Worm (Caenorhabditis elegans) whole organism, mixed stage, embryonic: ENCODE results near the gene bath-15.
A peak's percentile ranks its signal among the peaks of the same experiment; 100 is the strongest.

Source experiments
- M03D4.4 ChIP-seq: sonication (generic microtip); optimal IDR thresholded peaks from 2 replicates; lab custom pipeline; 2017; ENCODE audit warnings: mild to moderate bottlenecking, missing genetic modification characterization, missing compliant biosample characterization
- bed-3 ChIP-seq: fragments of 200-800 bp; sonication (Bioruptor generic); optimal IDR thresholded peaks from 3 replicates; lab custom pipeline; 2018; ENCODE audit warnings: mild to moderate bottlenecking, missing genetic modification characterization, moderate library complexity, missing compliant biosample characterization
- blmp-1 ChIP-seq: fragments of 150-350 bp; optimal IDR thresholded peaks from 2 replicates; lab custom pipeline; 2014; ENCODE audit warnings: missing biosample characterization, missing genetic modification characterization
- ceh-39 ChIP-seq: fragments of 150-350 bp; optimal IDR thresholded peaks from 2 replicates; lab custom pipeline; 2014; ENCODE audit warnings: missing biosample characterization, missing genetic modification characterization
- ceh-43 ChIP-seq: fragments of 200-800 bp; sonication (Bioruptor generic); optimal IDR thresholded peaks from 2 replicates; lab custom pipeline; 2018; ENCODE audit warnings: mild to moderate bottlenecking, missing genetic modification characterization, moderate library complexity, missing compliant biosample characterization
- ces-1 ChIP-seq: fragments of 150-350 bp; optimal IDR thresholded peaks from 2 replicates; lab custom pipeline; 2014; ENCODE audit warnings: missing biosample characterization, missing genetic modification reagents, missing genetic modification characterization
- cnd-1 ChIP-seq: fragments of 200-800 bp; sonication (Bioruptor generic); optimal IDR thresholded peaks from 2 replicates; lab custom pipeline; 2018; ENCODE audit warnings: mild to moderate bottlenecking, missing genetic modification characterization, missing compliant biosample characterization
- drap-1 ChIP-seq: fragments of 200-800 bp; sonication (Bioruptor generic); optimal IDR thresholded peaks from 3 replicates; lab custom pipeline; 2018; ENCODE audit warnings: mild to moderate bottlenecking, missing genetic modification characterization, missing compliant biosample characterization
- elt-1 ChIP-seq: sonication (generic microtip); optimal IDR thresholded peaks from 2 replicates; lab custom pipeline; 2017; ENCODE audit warnings: missing genetic modification characterization, mild to moderate bottlenecking, missing compliant biosample characterization, antibody characterized with exemption, moderate library complexity, borderline replicate concordance; ENCODE audit not compliant: insufficient read depth
- elt-3 ChIP-seq: fragments of 150-350 bp; optimal IDR thresholded peaks from 2 replicates; lab custom pipeline; 2014; ENCODE audit warnings: missing biosample characterization, missing genetic modification characterization
- flh-1 ChIP-seq: fragments of 200-800 bp; sonication (Bioruptor generic); optimal IDR thresholded peaks from 2 replicates; lab custom pipeline; 2018; ENCODE audit warnings: mild to moderate bottlenecking, missing genetic modification characterization, moderate library complexity, missing compliant biosample characterization
- ham-2 ChIP-seq: fragments of 200-800 bp; sonication (Bioruptor generic); optimal IDR thresholded peaks from 2 replicates; lab custom pipeline; 2018; ENCODE audit warnings: mild to moderate bottlenecking, missing genetic modification characterization, missing compliant biosample characterization
- hlh-1 ChIP-seq: fragments of 150-350 bp; optimal IDR thresholded peaks from 2 replicates; lab custom pipeline; 2014; ENCODE audit warnings: missing biosample characterization, missing genetic modification reagents, missing genetic modification characterization
- lin-13 ChIP-seq: fragments of 150-350 bp; optimal IDR thresholded peaks from 2 replicates; lab custom pipeline; 2014; ENCODE audit warnings: missing biosample characterization, missing genetic modification characterization
- lin-32 ChIP-seq: fragments of 200-800 bp; sonication (Bioruptor generic); optimal IDR thresholded peaks from 2 replicates; lab custom pipeline; 2018; ENCODE audit warnings: mild to moderate bottlenecking, missing genetic modification characterization, missing compliant biosample characterization
- lsy-2 ChIP-seq: fragments of 150-350 bp; optimal IDR thresholded peaks from 2 replicates; lab custom pipeline; 2014; ENCODE audit warnings: missing biosample characterization, missing genetic modification characterization
- mab-5 ChIP-seq: fragments of 150-350 bp; optimal IDR thresholded peaks from 2 replicates; lab custom pipeline; 2014; ENCODE audit warnings: missing biosample characterization, missing genetic modification characterization
- mep-1 ChIP-seq: fragments of 150-350 bp; optimal IDR thresholded peaks from 2 replicates; lab custom pipeline; 2017; ENCODE audit warnings: missing biosample characterization, missing genetic modification reagents, missing genetic modification characterization, inconsistent platforms
- mls-2 ChIP-seq: sonication (generic microtip); optimal IDR thresholded peaks from 2 replicates; lab custom pipeline; 2016; ENCODE audit warnings: mild to moderate bottlenecking, missing genetic modification characterization, moderate library complexity, missing compliant biosample characterization
- nhr-12 ChIP-seq: fragments of 150-350 bp; optimal IDR thresholded peaks from 2 replicates; lab custom pipeline; 2014; ENCODE audit warnings: missing biosample characterization, missing genetic modification characterization
- nhr-2 ChIP-seq: fragments of 150-350 bp; optimal IDR thresholded peaks from 2 replicates; lab custom pipeline; 2014; ENCODE audit warnings: missing biosample characterization, missing genetic modification characterization
- nhr-237 ChIP-seq: fragments of 150-350 bp; optimal IDR thresholded peaks from 2 replicates; lab custom pipeline; 2014; ENCODE audit warnings: missing biosample characterization, missing genetic modification characterization
- nhr-28 ChIP-seq: fragments of 150-350 bp; optimal IDR thresholded peaks from 2 replicates; lab custom pipeline; 2014; ENCODE audit warnings: missing biosample characterization, missing genetic modification characterization
- pha-4 ChIP-seq: fragments of 150-350 bp; optimal IDR thresholded peaks from 2 replicates; lab custom pipeline; 2018; ENCODE audit warnings: missing biosample characterization, missing genetic modification reagents, missing genetic modification characterization
- sem-2 ChIP-seq: fragments of 200-800 bp; sonication (Bioruptor generic); optimal IDR thresholded peaks from 2 replicates; lab custom pipeline; 2018; ENCODE audit warnings: mild to moderate bottlenecking, missing genetic modification characterization, missing compliant biosample characterization
- sptf-1 ChIP-seq: sonication (generic microtip); optimal IDR thresholded peaks from 2 replicates; lab custom pipeline; 2017; ENCODE audit warnings: mild to moderate bottlenecking, missing genetic modification characterization, moderate library complexity, missing compliant biosample characterization
- unc-120 ChIP-seq: sonication (generic microtip); optimal IDR thresholded peaks from 2 replicates; lab custom pipeline; 2017; ENCODE audit warnings: missing genetic modification characterization, missing compliant biosample characterization; ENCODE audit not compliant: poor library complexity, severe bottlenecking
- unc-62 ChIP-seq: fragments of 150-350 bp; optimal IDR thresholded peaks from 2 replicates; lab custom pipeline; 2014; ENCODE audit warnings: missing biosample characterization, missing genetic modification reagents, missing genetic modification characterization
- ztf-11 ChIP-seq: fragments of 150-350 bp; optimal IDR thresholded peaks from 2 replicates; lab custom pipeline; 2014; ENCODE audit warnings: missing biosample characterization, missing genetic modification characterization

bath-15 gene

DNA sequence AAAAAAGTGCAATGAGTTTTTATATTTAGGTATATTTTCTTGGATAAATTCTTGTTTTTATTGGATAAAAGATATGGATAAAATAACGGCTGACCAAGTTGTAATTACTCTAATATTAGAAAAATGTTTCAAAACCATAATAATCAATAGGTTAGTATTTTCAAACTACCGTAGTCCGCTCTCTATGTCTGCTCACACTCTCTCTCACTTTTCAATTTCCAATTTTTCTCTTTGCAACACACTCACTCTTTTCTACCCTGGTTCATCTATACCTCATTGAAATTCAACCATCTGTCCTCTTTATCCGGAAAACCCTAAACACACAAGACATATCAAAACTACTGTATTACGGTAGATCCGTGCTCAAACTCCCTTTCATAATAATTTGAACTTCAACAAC, 3.5 kb upstream of the bath-15 start:
- TF ChIP-seq bed-3 (GFP tag; lab: Kevin White, UChicago) (no peak), lsy-2 (tag; lab: Kevin White, UChicago) (peak; percentile 27)

DNA sequence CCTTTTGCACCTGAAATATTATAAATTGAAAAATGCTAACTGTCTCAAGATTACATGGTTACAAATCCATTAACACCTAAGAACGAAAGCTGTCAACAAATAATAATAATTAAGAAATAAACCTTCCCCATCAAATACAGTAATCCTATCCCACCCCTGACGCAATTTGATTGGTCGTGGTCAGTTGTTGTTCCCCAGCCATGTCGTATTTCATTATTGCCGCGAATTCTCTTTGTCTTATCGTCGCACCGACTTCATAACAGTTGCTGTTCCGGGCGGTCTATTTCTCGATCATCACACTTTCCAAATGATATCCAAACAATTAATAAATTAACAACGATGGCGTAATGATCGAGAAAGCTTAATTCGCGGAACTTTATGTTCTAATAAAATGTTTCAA, 2.7 kb upstream of the bath-15 start:
- no peak for TF ChIP-seq flh-1 (GFP tag; lab: Kevin White, UChicago)
- peak; percentile 88 for TF ChIP-seq lsy-2 (tag; lab: Kevin White, UChicago)
- TF ChIP-seq nhr-12 (tag; lab: Kevin White, UChicago) = no peak
- TF ChIP-seq nhr-2 = peak; percentile 48
- TF ChIP-seq hlh-1 (tag; lab: Kevin White, UChicago) = peak; percentile 88
- TF ChIP-seq elt-1 = no peak
- TF ChIP-seq elt-3 (tag; lab: Kevin White, UChicago) = no peak
- TF ChIP-seq unc-62 = peak; percentile 78
- TF ChIP-seq mab-5 = peak; percentile 94

- TF ChIP-seq ham-2 (GFP tag; lab: Kevin White, UChicago) (no peak), mls-2 (no peak), nhr-28 (no peak), elt-3 (tag; lab: Kevin White, UChicago) (no peak), ces-1 (GFP tag; lab: Kevin White, UChicago) (no peak), ceh-39 (tag; lab: Kevin White, UChicago) (no peak), ceh-43 (GFP tag; lab: Kevin White, UChicago) (no peak), drap-1 (no peak), nhr-237 (tag; lab: Kevin White, UChicago) (no peak), blmp-1 (tag; lab: Kevin White, UChicago) (no peak), lsy-2 (tag; lab: Kevin White, UChicago) (no peak), sptf-1 (tag; lab: Kevin White, UChicago) (no peak), elt-1 (no peak), cnd-1 (tag; lab: Kevin White, UChicago) (no peak), mep-1 (tag; lab: Kevin White, UChicago) (no peak), lin-13 (tag; lab: Kevin White, UChicago) (no peak)
Measured at ce11 chrIII:7773791-7774190, 2.0 kb downstream of the bath-15 start.

ce11 chrIII:7772901-7773300, 2.9 kb downstream of the bath-15 start, which contains the start of the genes ZK686.6 and ZK686.1:
Gene ZK686.6, minus strand, starts transcription at chrIII:7773001.
Gene ZK686.1, plus strand, starts transcription at chrIII:7773134.
- TF ChIP-seq ces-1 (GFP tag; lab: Kevin White, UChicago) = no peak
- TF ChIP-seq sem-2 (GFP tag; lab: Kevin White, UChicago) = no peak
- TF ChIP-seq elt-3 (tag; lab: Kevin White, UChicago) = no peak
- no peak for TF ChIP-seq drap-1
- no peak for TF ChIP-seq unc-120
- no peak for TF ChIP-seq nhr-2
- no peak for TF ChIP-seq bed-3 (GFP tag; lab: Kevin White, UChicago)
- no peak for TF ChIP-seq pha-4
- TF ChIP-seq mab-5 = no peak

DNA sequence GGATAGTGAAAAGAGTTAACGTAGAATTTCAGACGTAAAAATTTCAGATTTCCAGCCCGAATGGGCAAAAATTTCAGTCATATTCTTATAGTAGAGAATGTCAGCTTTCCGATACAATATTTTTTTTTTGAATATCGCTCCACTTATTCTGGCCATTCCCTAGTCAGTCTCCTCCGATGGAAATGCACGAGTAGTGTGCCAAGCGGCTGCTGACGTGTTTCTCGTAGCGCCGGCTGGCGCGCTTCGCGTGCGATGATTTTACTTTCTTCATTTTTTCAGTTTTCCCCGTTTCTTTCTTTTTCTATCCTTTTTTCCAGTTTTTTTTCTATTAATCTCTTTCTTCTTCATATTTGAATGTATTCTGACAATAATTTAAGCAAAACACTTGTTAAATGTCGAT, 4.8 kb downstream of the bath-15 start:
- peak; percentile 69 for TF ChIP-seq lsy-2 (tag; lab: Kevin White, UChicago)
- peak; percentile 59 for TF ChIP-seq lin-13 (tag; lab: Kevin White, UChicago)
- TF ChIP-seq sptf-1 (tag; lab: Kevin White, UChicago) = peak; percentile 10
- TF ChIP-seq, all 35 proteins: peak for 3; not testable (repeated sequence) for 32

ce11 chrIII:7769965-7770364, 5.9 kb downstream of the bath-15 start, which contains the start of gene snu-23:
Gene snu-23, minus strand, starts transcription at chrIII:7770120.
- TF ChIP-seq lsy-2 (tag; lab: Kevin White, UChicago) (peak; percentile 93), mab-5 (no peak), unc-120 (peak; percentile 45)
- TF ChIP-seq, all 35 proteins: peak for 2

- TF ChIP-seq lin-32 = no peak
- TF ChIP-seq ztf-11 (tag; lab: Kevin White, UChicago) = no peak
- TF ChIP-seq unc-120 = no peak
- no peak for TF ChIP-seq cnd-1 (tag; lab: Kevin White, UChicago)
- no peak for TF ChIP-seq M03D4.4 (tag; lab: Kevin White, UChicago)
- no peak for TF ChIP-seq sptf-1 (tag; lab: Kevin White, UChicago)
Measured at ce11 chrIII:7768963-7769362, 6.9 kb downstream of the bath-15 start, which contains the start of gene ZK686.3. Gene ZK686.3, minus strand, starts transcription at chrIII:7769063.
